Worm (Caenorhabditis elegans) whole organism, L4 larva: ENCODE measurements around the gene B0416.7.

Source experiments
- F10B5.3 ChIP-seq: sonication (generic microtip); optimal IDR thresholded peaks from 2 replicates; lab custom pipeline; 2016; ENCODE audit warnings: mild to moderate bottlenecking, missing genetic modification characterization, missing compliant biosample characterization
- aha-1 ChIP-seq: fragments of 150-350 bp; peaks from one replicate; lab custom pipeline; 2014; ENCODE audit warnings: missing biosample characterization, missing genetic modification characterization
- fos-1 ChIP-seq: fragments of 150-350 bp; optimal IDR thresholded peaks from 2 replicates; lab custom pipeline; 2014; ENCODE audit warnings: missing biosample characterization, missing genetic modification characterization
- hlh-11 ChIP-seq: fragments of 200-800 bp; sonication (Bioruptor generic); optimal IDR thresholded peaks from 2 replicates; lab custom pipeline; 2018; ENCODE audit warnings: mild to moderate bottlenecking, missing genetic modification characterization, missing compliant biosample characterization
- lin-13 ChIP-seq: fragments of 150-350 bp; optimal IDR thresholded peaks from 2 replicates; lab custom pipeline; 2014; ENCODE audit warnings: missing biosample characterization, missing genetic modification reagents, missing genetic modification characterization
- madf-9 ChIP-seq: fragments of 200-800 bp; sonication (Bioruptor generic); conservative IDR thresholded peaks from 2 replicates; pipeline ENCODE4 v1.3.6; 2022; ENCODE audit warnings: missing genetic modification reagents, missing genetic modification characterization, missing compliant biosample characterization
- mxl-3 ChIP-seq: fragments of 200-800 bp; sonication (Bioruptor generic); optimal IDR thresholded peaks from 2 replicates; lab custom pipeline; 2018; ENCODE audit warnings: mild to moderate bottlenecking, missing genetic modification characterization, missing compliant biosample characterization
- unc-62 ChIP-seq, 3 experiments: fragments of 150-350 bp in 1 of 3; sonication (generic microtip); optimal IDR thresholded peaks in 2 of 3; peaks in 1 of 3; 1 replicate in 1 of 3; 2 replicates in 2 of 3; lab custom pipeline; 2014 to 2017; ENCODE audit warnings: missing biosample characterization in 3 of 3, missing genetic modification characterization in 3 of 3, missing genetic modification reagents in 3 of 3, missing genotype in 1 of 3
- vab-7 ChIP-seq: fragments of 200-800 bp; sonication (Bioruptor generic); IDR thresholded peaks from 2 replicates; pipeline ENCODE4 v1.3.6; 2022; ENCODE audit warnings: missing genetic modification reagents, missing genetic modification characterization, missing compliant biosample characterization

Gene B0416.7

DNA sequence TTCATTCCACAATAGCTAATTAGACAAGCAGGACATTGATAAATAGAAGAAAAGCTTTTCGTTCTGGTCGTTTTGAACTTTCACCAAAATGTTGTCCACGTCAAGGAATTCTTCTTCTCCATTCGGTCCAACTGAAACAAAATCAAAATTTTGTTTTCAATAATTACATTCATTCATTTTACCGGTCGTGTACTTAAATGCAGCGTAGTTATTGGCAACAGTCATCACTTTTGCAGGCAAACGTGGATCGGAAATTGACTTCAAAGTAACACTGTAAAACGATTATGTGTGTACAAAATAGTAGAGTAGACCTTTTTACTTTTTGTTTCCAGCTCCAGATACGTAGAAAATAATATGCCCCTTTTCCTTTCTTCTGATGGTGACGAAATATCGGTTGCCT is 41.7 kb downstream of the B0416.7 start:
- TF ChIP-seq vab-7 = no peak
- no peak for TF ChIP-seq lin-13
- TF ChIP-seq F10B5.3 = peak; percentile 64
- TF ChIP-seq unc-62 (GFP tag; optimal IDR thresholded peaks at IDR 0.05 in 1 of 2; lab: Kevin White, UChicago) = peak in 1 of 2 experiments; percentile 59
- no peak for TF ChIP-seq unc-62 (tag; optimal IDR thresholded peaks at IDR 0.05; lab: Kevin White, UChicago)
- TF ChIP-seq, all 104 proteins: peak for 2

DNA sequence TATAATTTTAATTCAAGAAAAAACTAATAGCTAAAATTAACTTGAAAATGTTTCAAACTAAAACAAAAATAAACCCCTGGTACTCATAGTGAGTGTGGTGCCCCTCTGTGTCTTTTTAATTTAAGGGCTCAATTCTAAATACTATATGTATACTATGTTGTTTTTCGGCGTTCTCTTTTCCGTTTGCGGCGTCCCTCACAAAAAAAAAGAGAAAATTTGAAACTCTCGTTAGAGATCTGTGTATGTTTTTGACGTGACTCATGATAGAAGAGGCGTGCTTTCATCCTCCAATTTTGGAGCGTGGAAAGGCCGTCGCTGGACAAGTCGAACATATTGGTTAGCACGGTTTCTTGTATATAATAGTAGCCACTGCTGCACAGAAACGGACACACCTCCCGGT is 46.2 kb downstream of the B0416.7 start, which contains the start of gene pes-8:
Gene pes-8 (plus strand): TSS at position 301 of the 400 bp plus-strand sequence.
- peak; percentile 75 for TF ChIP-seq aha-1 (tag; lab: Kevin White, UChicago)
- no peak for TF ChIP-seq fos-1

DNA sequence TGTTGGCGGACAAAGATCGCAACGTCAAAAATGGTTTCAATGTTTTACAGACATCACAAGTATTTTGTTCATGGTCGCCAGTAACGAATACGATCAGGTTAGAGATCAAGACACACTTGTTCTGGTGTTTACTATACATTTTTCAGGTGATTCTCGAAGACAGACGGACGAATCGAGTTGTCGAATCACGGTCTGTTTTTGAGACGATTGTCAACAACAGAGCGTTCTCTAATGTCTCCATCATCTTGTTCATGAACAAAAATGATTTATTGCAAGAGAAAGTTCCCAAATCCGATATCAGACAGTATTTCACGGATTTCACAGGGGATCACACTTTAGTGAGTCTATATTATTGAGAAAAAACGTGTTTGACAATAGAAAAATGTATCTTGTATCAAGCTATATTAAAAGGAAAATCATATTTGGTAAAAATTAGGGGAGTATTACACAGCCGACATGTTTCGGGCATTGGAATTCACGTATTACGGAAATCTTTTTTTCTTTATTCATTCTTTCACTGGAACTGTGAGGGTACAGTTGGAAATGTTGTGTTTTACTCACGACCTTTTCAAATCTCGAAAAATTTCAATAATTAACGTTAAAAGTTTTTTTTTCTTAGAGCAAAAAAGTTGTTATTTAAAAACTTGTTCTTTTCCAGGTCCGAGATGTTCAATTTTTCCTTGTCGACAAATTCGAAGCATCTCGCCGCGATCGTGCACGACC is 49.5 kb downstream of the B0416.7 start:
- TF ChIP-seq unc-62 (GFP tag; optimal IDR thresholded peaks at IDR 0.05 in 1 of 2; lab: Kevin White, UChicago) (peak in 1 of 2 experiments; percentile 94), unc-62 (tag; optimal IDR thresholded peaks at IDR 0.05; lab: Kevin White, UChicago) (no peak), mxl-3 (GFP tag; lab: Kevin White, UChicago) (peak; percentile 11), hlh-11 (tag; lab: Kevin White, UChicago) (peak; percentile 28), madf-9 (GFP tag; lab: Robert Waterston, UW) (no peak)
